Worm (Caenorhabditis elegans) whole organism, late embryonic: Measurements from ENCODE around the gene atf-4.

ENCODE experiments used
- C08G9.2 ChIP-seq: sonication (generic microtip); optimal IDR thresholded peaks from 2 replicates; lab custom pipeline; 2016; ENCODE audit warnings: mild to moderate bottlenecking, missing genetic modification characterization, moderate library complexity, missing compliant biosample characterization
- F13H6.1 ChIP-seq: sonication (generic microtip); optimal IDR thresholded peaks from 2 replicates; lab custom pipeline; 2016; ENCODE audit warnings: missing genetic modification characterization, missing compliant biosample characterization
- K02D7.2 ChIP-seq: sonication (generic microtip); optimal IDR thresholded peaks from 2 replicates; lab custom pipeline; 2017; ENCODE audit warnings: mild to moderate bottlenecking, missing genetic modification characterization, missing compliant biosample characterization
- K09A11.1 ChIP-seq: sonication (generic microtip); optimal IDR thresholded peaks from 2 replicates; lab custom pipeline; 2017; ENCODE audit warnings: antibody characterized with exemption, mild to moderate bottlenecking, missing genetic modification characterization, missing compliant biosample characterization; ENCODE audit not compliant: insufficient read depth
- ahr-1 ChIP-seq: sonication (generic microtip); optimal IDR thresholded peaks from 2 replicates; lab custom pipeline; 2016; ENCODE audit warnings: missing genetic modification characterization, missing compliant biosample characterization
- ama-1 ChIP-seq: fragments of 150-350 bp; optimal IDR thresholded peaks from 2 replicates; lab custom pipeline; 2014
- ceh-14 ChIP-seq: sonication (generic microtip); optimal IDR thresholded peaks from 2 replicates; lab custom pipeline; 2016; ENCODE audit warnings: missing genotype, missing genetic modification characterization, missing compliant biosample characterization
- ceh-18 ChIP-seq: sonication (generic microtip); optimal IDR thresholded peaks from 2 replicates; lab custom pipeline; 2016; ENCODE audit warnings: missing genetic modification characterization, missing compliant biosample characterization
- ceh-22 ChIP-seq: sonication (generic microtip); optimal IDR thresholded peaks from 2 replicates; lab custom pipeline; 2017; ENCODE audit warnings: missing biosample characterization, missing genetic modification characterization
- ceh-24 ChIP-seq: sonication (generic microtip); optimal IDR thresholded peaks from 2 replicates; lab custom pipeline; 2016; ENCODE audit warnings: mild to moderate bottlenecking, missing genetic modification characterization, missing compliant biosample characterization
- ceh-30 ChIP-seq: fragments of 150-350 bp; optimal IDR thresholded peaks from 2 replicates; lab custom pipeline; 2014; ENCODE audit warnings: missing biosample characterization, missing genetic modification characterization
- ceh-31 ChIP-seq: sonication (generic microtip); optimal IDR thresholded peaks from 2 replicates; lab custom pipeline; 2016; ENCODE audit warnings: missing genetic modification characterization, missing compliant biosample characterization
- ceh-48 ChIP-seq: sonication (generic microtip); optimal IDR thresholded peaks from 2 replicates; lab custom pipeline; 2016; ENCODE audit warnings: missing genetic modification characterization, inconsistent platforms, missing compliant biosample characterization
- ceh-9 ChIP-seq: sonication (generic microtip); optimal IDR thresholded peaks from 2 replicates; lab custom pipeline; 2016; ENCODE audit warnings: mild to moderate bottlenecking, missing genetic modification characterization, inconsistent platforms, missing compliant biosample characterization
- dve-1 ChIP-seq: sonication (generic microtip); optimal IDR thresholded peaks from 2 replicates; lab custom pipeline; 2017; ENCODE audit warnings: antibody characterized with exemption, mild to moderate bottlenecking, missing genetic modification characterization, missing compliant biosample characterization
- elt-2 ChIP-seq: sonication (generic microtip); optimal IDR thresholded peaks from 2 replicates; lab custom pipeline; 2016; ENCODE audit warnings: missing genetic modification reagents, missing genetic modification characterization, missing compliant biosample characterization
- fax-1 ChIP-seq: sonication (generic microtip); optimal IDR thresholded peaks from 2 replicates; lab custom pipeline; 2016; ENCODE audit warnings: missing genotype, missing genetic modification characterization, missing compliant biosample characterization
- fkh-10 ChIP-seq: fragments of 150-350 bp; optimal IDR thresholded peaks from 2 replicates; lab custom pipeline; 2014; ENCODE audit warnings: missing biosample characterization, missing genetic modification reagents, missing genetic modification characterization
- hlh-13 ChIP-seq: fragments of 200-800 bp; sonication (Bioruptor generic); optimal IDR thresholded peaks from 2 replicates; lab custom pipeline; 2018; ENCODE audit warnings: mild to moderate bottlenecking, missing genetic modification characterization, missing compliant biosample characterization
- hlh-15 ChIP-seq: sonication (generic microtip); optimal IDR thresholded peaks from 2 replicates; lab custom pipeline; 2016; ENCODE audit warnings: missing genetic modification characterization, missing compliant biosample characterization
- hlh-6 ChIP-seq: sonication (generic microtip); optimal IDR thresholded peaks from 2 replicates; lab custom pipeline; 2016; ENCODE audit warnings: missing genotype, missing genetic modification characterization, missing compliant biosample characterization
- hlh-8 ChIP-seq: sonication (generic microtip); optimal IDR thresholded peaks from 2 replicates; lab custom pipeline; 2016; ENCODE audit warnings: missing genotype, missing genetic modification characterization, missing compliant biosample characterization
- lim-6 ChIP-seq: sonication (generic microtip); optimal IDR thresholded peaks from 2 replicates; lab custom pipeline; 2016; ENCODE audit warnings: missing genetic modification characterization, missing compliant biosample characterization
- madf-2 ChIP-seq: sonication (generic microtip); optimal IDR thresholded peaks from 2 replicates; lab custom pipeline; 2017; ENCODE audit warnings: missing genetic modification characterization, missing compliant biosample characterization
- nhr-11 ChIP-seq: fragments of 150-350 bp; optimal IDR thresholded peaks from 2 replicates; lab custom pipeline; 2014; ENCODE audit warnings: missing biosample characterization, missing genetic modification characterization
- nhr-232 ChIP-seq: sonication (generic microtip); optimal IDR thresholded peaks from 2 replicates; lab custom pipeline; 2016; ENCODE audit warnings: missing genetic modification characterization, missing compliant biosample characterization
- npax-4 ChIP-seq: sonication (generic microtip); optimal IDR thresholded peaks from 2 replicates; lab custom pipeline; 2016; ENCODE audit warnings: missing genetic modification characterization, missing compliant biosample characterization
- odd-2 ChIP-seq: sonication (generic microtip); optimal IDR thresholded peaks from 2 replicates; lab custom pipeline; 2017; ENCODE audit warnings: antibody characterized with exemption, mild to moderate bottlenecking, missing genetic modification characterization, missing compliant biosample characterization
- pag-3 ChIP-seq: sonication (generic microtip); optimal IDR thresholded peaks from 2 replicates; lab custom pipeline; 2016; ENCODE audit warnings: missing compliant biosample characterization, missing genetic modification characterization, borderline replicate concordance
- pha-2 ChIP-seq: sonication (generic microtip); optimal IDR thresholded peaks from 2 replicates; lab custom pipeline; 2017; ENCODE audit warnings: mild to moderate bottlenecking, missing genetic modification characterization, missing compliant biosample characterization
- pqm-1 ChIP-seq: sonication (generic microtip); optimal IDR thresholded peaks from 2 replicates; lab custom pipeline; 2016; ENCODE audit warnings: missing genetic modification characterization, missing compliant biosample characterization
- pros-1 ChIP-seq: fragments of 150-350 bp; optimal IDR thresholded peaks from 2 replicates; lab custom pipeline; 2014; ENCODE audit warnings: missing biosample characterization, missing genetic modification reagents, missing genetic modification characterization
- sdc-2 ChIP-seq: sonication (generic microtip); optimal IDR thresholded peaks from 2 replicates; lab custom pipeline; 2016; ENCODE audit warnings: missing genotype, missing genetic modification characterization, missing compliant biosample characterization
- syd-9 ChIP-seq: sonication (generic microtip); optimal IDR thresholded peaks from 2 replicates; lab custom pipeline; 2016; ENCODE audit warnings: mild to moderate bottlenecking, missing genetic modification characterization, moderate library complexity, missing compliant biosample characterization
- unc-3 ChIP-seq, 2 experiments: fragments of 200-800 bp in 1 of 2; sonication (Bioruptor generic) in 1 of 2; sonication (generic microtip) in 1 of 2; conservative IDR thresholded peaks in 1 of 2; optimal IDR thresholded peaks in 1 of 2; 2 replicates each; pipeline versions ENCODE4 v1.3.6 to Lab custom; 2016 to 2022; ENCODE audit warnings: missing compliant biosample characterization in 2 of 2, missing genetic modification characterization in 2 of 2, missing genetic modification reagents in 1 of 2
- unc-42 ChIP-seq: sonication (generic microtip); optimal IDR thresholded peaks from 2 replicates; lab custom pipeline; 2016; ENCODE audit warnings: missing genotype, missing genetic modification characterization, missing compliant biosample characterization
- zip-5 ChIP-seq: sonication (generic microtip); optimal IDR thresholded peaks from 2 replicates; lab custom pipeline; 2016; ENCODE audit warnings: missing genetic modification characterization, missing compliant biosample characterization
- ztf-16 ChIP-seq: sonication (generic microtip); optimal IDR thresholded peaks from 2 replicates; lab custom pipeline; 2017; ENCODE audit warnings: missing genetic modification characterization, missing compliant biosample characterization

atf-4 gene

ce11 chrX:14767813-14768212 is 42.8 kb downstream of the atf-4 start:
- no peak for TF ChIP-seq dve-1 (tag; lab: Kevin White, UChicago)
- no peak for TF ChIP-seq elt-2
- no peak for TF ChIP-seq pqm-1 (tag; lab: Kevin White, UChicago)
- TF ChIP-seq K02D7.2 (tag; lab: Kevin White, UChicago), result no peak
- TF ChIP-seq zip-5 (tag; lab: Kevin White, UChicago), result no peak
- TF ChIP-seq ceh-14, result no peak
- TF ChIP-seq hlh-15 (tag; lab: Kevin White, UChicago), result no peak
- no peak for TF ChIP-seq madf-2 (tag; lab: Kevin White, UChicago)
- TF ChIP-seq ceh-18 (tag; lab: Kevin White, UChicago), result no peak
- no peak for TF ChIP-seq ceh-31
- TF ChIP-seq fax-1 (tag; lab: Kevin White, UChicago), result no peak
- no peak for TF ChIP-seq ahr-1 (tag; lab: Kevin White, UChicago)
- TF ChIP-seq odd-2 (tag; lab: Kevin White, UChicago), result no peak

DNA sequence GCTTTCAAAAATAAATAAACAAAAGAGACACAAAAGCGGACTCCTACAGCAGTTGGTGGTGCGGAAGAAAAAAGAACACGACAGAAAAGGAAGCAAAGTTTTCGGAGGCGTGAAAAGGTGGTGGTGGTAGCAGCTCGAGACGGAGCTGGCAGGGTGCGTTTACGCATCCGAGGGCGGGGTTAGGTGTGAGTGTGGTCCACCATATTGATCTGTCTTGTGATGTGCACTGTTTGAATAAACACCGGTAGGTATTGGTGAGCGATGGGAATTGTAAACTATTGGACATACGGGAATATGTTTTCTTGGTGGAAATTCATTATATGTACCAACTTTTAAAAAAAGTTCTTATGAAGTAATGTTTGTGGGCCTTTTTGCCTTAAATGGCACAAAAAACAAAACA is 49.6 kb downstream of the atf-4 start, which contains the start of gene C05G5.5:
Gene C05G5.5 (minus strand): TSS at position 101 of the 400 bp plus-strand sequence.
- TF ChIP-seq hlh-13 (GFP tag; lab: Kevin White, UChicago), result no peak
- no peak for TF ChIP-seq hlh-6
- no peak for TF ChIP-seq ztf-16 (tag; lab: Kevin White, UChicago)
- TF ChIP-seq ceh-48 (tag; lab: Kevin White, UChicago), result no peak
- no peak for TF ChIP-seq sdc-2 (tag; lab: Kevin White, UChicago)
- no peak for TF ChIP-seq ahr-1 (tag; lab: Kevin White, UChicago)
- TF ChIP-seq ceh-30, result no peak
- TF ChIP-seq pag-3 (tag; lab: Kevin White, UChicago), result no peak
- TF ChIP-seq pros-1 (tag; lab: Kevin White, UChicago), result no peak
- no peak for TF ChIP-seq npax-4 (tag; lab: Kevin White, UChicago)
- TF ChIP-seq pha-2, result no peak
- no peak for TF ChIP-seq fkh-10
- TF ChIP-seq ama-1, result no peak
- TF ChIP-seq F13H6.1 (tag; lab: Kevin White, UChicago), result no peak
- TF ChIP-seq ceh-22 (tag; lab: Kevin White, UChicago), result no peak

DNA sequence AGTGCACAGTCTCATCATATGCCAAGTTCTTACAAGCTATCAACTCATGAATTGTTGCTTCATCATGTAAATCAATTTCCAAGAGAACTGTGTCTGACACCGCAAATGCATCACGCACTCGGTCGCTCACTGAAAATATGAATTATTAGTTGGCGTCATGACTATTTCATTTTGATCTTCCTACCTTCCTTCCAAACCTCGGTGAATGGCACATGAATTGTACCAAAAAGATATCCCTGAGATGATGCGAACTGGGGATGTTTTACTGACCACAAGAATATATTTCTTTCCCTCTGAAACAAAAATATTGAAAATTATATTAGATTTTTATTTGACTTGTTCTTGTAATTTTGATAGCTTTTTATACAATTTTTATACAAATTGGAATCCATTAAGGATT is 50.4 kb downstream of the atf-4 start:
- TF ChIP-seq ceh-24 (tag; lab: Kevin White, UChicago) (no peak), unc-42 (tag; lab: Kevin White, UChicago) (no peak)

- no peak for TF ChIP-seq ztf-16 (tag; lab: Kevin White, UChicago)
- no peak for TF ChIP-seq nhr-232 (tag; lab: Kevin White, UChicago)
- TF ChIP-seq ceh-30, result no peak
- no peak for TF ChIP-seq C08G9.2 (tag; lab: Kevin White, UChicago)
- no peak for TF ChIP-seq unc-3 (GFP tag; conservative IDR thresholded peaks at IDR 0.05; lab: Robert Waterston, UW)
- no peak for TF ChIP-seq unc-3 (tag; optimal IDR thresholded peaks at IDR 0.05; lab: Kevin White, UChicago)
- no peak for TF ChIP-seq ceh-22 (tag; lab: Kevin White, UChicago)
- TF ChIP-seq ama-1, result no peak
- TF ChIP-seq pqm-1 (tag; lab: Kevin White, UChicago), result no peak
- no peak for TF ChIP-seq unc-42 (tag; lab: Kevin White, UChicago)
- TF ChIP-seq lim-6, result no peak
- TF ChIP-seq hlh-15 (tag; lab: Kevin White, UChicago), result no peak
- TF ChIP-seq syd-9, result no peak
- no peak for TF ChIP-seq K09A11.1
- no peak for TF ChIP-seq ceh-18 (tag; lab: Kevin White, UChicago)
- TF ChIP-seq hlh-8 (tag; lab: Kevin White, UChicago), result no peak
- no peak for TF ChIP-seq nhr-11 (tag; lab: Kevin White, UChicago)
- no peak for TF ChIP-seq ceh-9
Observed at ce11 chrX:14759549-14759948, 51.1 kb downstream of the atf-4 start.
